Worm (Caenorhabditis elegans): ENCODE results near the gene gcp-2.2.

ce11 chrX:11498871-11499270 is 38.6 kb upstream of the gcp-2.2 start:
- TF ChIP-seq nhr-28 (tag; optimal IDR thresholded peaks at IDR 0.05) = no peak
- TF ChIP-seq nhr-237 (tag; optimal IDR thresholded peaks at IDR 0.05) = no peak
- no peak for TF ChIP-seq ham-2 (GFP tag; optimal IDR thresholded peaks at IDR 0.05)
- no peak for TF ChIP-seq bed-3 (GFP tag; optimal IDR thresholded peaks at IDR 0.05)
- no peak for TF ChIP-seq lin-13 (tag; optimal IDR thresholded peaks at IDR 0.05)
- TF ChIP-seq sptf-1 (tag; optimal IDR thresholded peaks at IDR 0.05) = no peak
- TF ChIP-seq mls-2 (tag; optimal IDR thresholded peaks at IDR 0.05) = no peak
- TF ChIP-seq unc-39 (tag; optimal IDR thresholded peaks at IDR 0.05) = no peak
- no peak for TF ChIP-seq elt-3 (tag; optimal IDR thresholded peaks at IDR 0.05)
- TF ChIP-seq lsy-2 (tag; optimal IDR thresholded peaks at IDR 0.05) = no peak
- TF ChIP-seq ceh-39 (tag; optimal IDR thresholded peaks at IDR 0.05) = no peak

All from whole organism, mixed stage, embryonic.